Worm (Caenorhabditis elegans) whole organism, L2 larva: Measurements from ENCODE around the gene lin-40.

Experiments used
- C34F6.9 ChIP-seq: fragments of 150-350 bp; optimal IDR thresholded peaks from 2 replicates; lab custom pipeline; 2014; ENCODE audit warnings: missing biosample characterization, missing genetic modification characterization
- F13H6.1 ChIP-seq: sonication (generic microtip); optimal IDR thresholded peaks from 2 replicates; lab custom pipeline; 2016; ENCODE audit warnings: missing genetic modification characterization, missing compliant biosample characterization
- R02D3.7 ChIP-seq: fragments of 150-350 bp; optimal IDR thresholded peaks from 2 replicates; lab custom pipeline; 2014; ENCODE audit warnings: missing biosample characterization, missing genetic modification characterization
- Y55F3AM.14 ChIP-seq: fragments of 200-800 bp; sonication (Bioruptor generic); optimal IDR thresholded peaks from 2 replicates; lab custom pipeline; 2018; ENCODE audit warnings: mild to moderate bottlenecking, missing genetic modification characterization, missing compliant biosample characterization
- ZK546.5 ChIP-seq: sonication (generic microtip); optimal IDR thresholded peaks from 2 replicates; lab custom pipeline; 2017; ENCODE audit warnings: missing biosample characterization, missing genetic modification characterization
- ama-1 ChIP-seq: fragments of 150-350 bp; optimal IDR thresholded peaks from 2 replicates; lab custom pipeline; 2018; ENCODE audit warnings: inconsistent platforms
- blmp-1 ChIP-seq: sonication (generic microtip); optimal IDR thresholded peaks from 2 replicates; lab custom pipeline; 2017; ENCODE audit warnings: missing genetic modification characterization, mild to moderate bottlenecking, missing compliant biosample characterization, antibody characterized with exemption, moderate library complexity; ENCODE audit not compliant: insufficient read depth
- ceh-16 ChIP-seq: fragments of 150-350 bp; optimal IDR thresholded peaks from 2 replicates; lab custom pipeline; 2014; ENCODE audit warnings: missing biosample characterization, missing genetic modification characterization
- ceh-82 ChIP-seq: fragments of 150-350 bp; optimal IDR thresholded peaks from 2 replicates; lab custom pipeline; 2014; ENCODE audit warnings: missing biosample characterization, missing genetic modification characterization
- dmd-4 ChIP-seq: sonication (generic microtip); optimal IDR thresholded peaks from 2 replicates; lab custom pipeline; 2017; ENCODE audit warnings: missing biosample characterization, missing genetic modification characterization
- egl-27 ChIP-seq: sonication (generic microtip); optimal IDR thresholded peaks from 3 replicates; lab custom pipeline; 2017; ENCODE audit warnings: missing biosample characterization, missing genetic modification reagents, missing genetic modification characterization
- fos-1 ChIP-seq: fragments of 150-350 bp; optimal IDR thresholded peaks from 2 replicates; lab custom pipeline; 2014; ENCODE audit warnings: missing biosample characterization, missing genetic modification characterization
- gmeb-1 ChIP-seq: fragments of 150-350 bp; optimal IDR thresholded peaks from 2 replicates; lab custom pipeline; 2014; ENCODE audit warnings: missing biosample characterization, missing genetic modification characterization
- lin-11 ChIP-seq: fragments of 150-350 bp; sonication (generic microtip); optimal IDR thresholded peaks from 2 replicates; lab custom pipeline; 2014; ENCODE audit warnings: missing biosample characterization, missing genetic modification characterization, inconsistent platforms, mixed read lengths
- lin-13 ChIP-seq: fragments of 150-350 bp; optimal IDR thresholded peaks from 2 replicates; lab custom pipeline; 2014; ENCODE audit warnings: missing biosample characterization, missing genetic modification reagents, missing genetic modification characterization
- lin-39 ChIP-seq: fragments of 150-350 bp; optimal IDR thresholded peaks from 2 replicates; lab custom pipeline; 2014; ENCODE audit warnings: missing biosample characterization, missing genetic modification reagents, missing genetic modification characterization
- lsy-2 ChIP-seq, 2 experiments: fragments of 150-350 bp in 1 of 2; sonication (generic microtip) in 1 of 2; optimal IDR thresholded peaks; 2 replicates each; lab custom pipeline; 2014 to 2017; ENCODE audit warnings: missing biosample characterization in 2 of 2, missing genetic modification characterization in 2 of 2
- mab-5 ChIP-seq: fragments of 150-350 bp; optimal IDR thresholded peaks from 2 replicates; lab custom pipeline; 2014; ENCODE audit warnings: missing biosample characterization, missing genetic modification characterization
- mbf-1 ChIP-seq: sonication (generic microtip); optimal IDR thresholded peaks from 2 replicates; lab custom pipeline; 2017; ENCODE audit warnings: missing biosample characterization, missing genetic modification characterization
- mdl-1 ChIP-seq, 2 experiments: fragments of 150-350 bp in 1 of 2; sonication (generic microtip) in 1 of 2; optimal IDR thresholded peaks; 2 replicates each; lab custom pipeline; 2017; ENCODE audit warnings: missing biosample characterization in 2 of 2, missing genetic modification characterization in 2 of 2
- nhr-10 ChIP-seq: sonication (generic microtip); optimal IDR thresholded peaks from 2 replicates; lab custom pipeline; 2017; ENCODE audit warnings: missing biosample characterization, missing genetic modification characterization
- nhr-11 ChIP-seq: fragments of 150-350 bp; optimal IDR thresholded peaks from 2 replicates; lab custom pipeline; 2014; ENCODE audit warnings: missing biosample characterization, missing genetic modification characterization
- nhr-12 ChIP-seq: fragments of 150-350 bp; optimal IDR thresholded peaks from 2 replicates; lab custom pipeline; 2014; ENCODE audit warnings: missing biosample characterization, missing genetic modification characterization
- nhr-129 ChIP-seq: fragments of 150-350 bp; optimal IDR thresholded peaks from 2 replicates; lab custom pipeline; 2014; ENCODE audit warnings: missing biosample characterization, missing genetic modification characterization
- nhr-21 ChIP-seq: fragments of 150-350 bp; optimal IDR thresholded peaks from 2 replicates; lab custom pipeline; 2014; ENCODE audit warnings: missing biosample characterization, missing genetic modification characterization
- nhr-23 ChIP-seq: fragments of 150-350 bp; optimal IDR thresholded peaks from 2 replicates; lab custom pipeline; 2014; ENCODE audit warnings: missing biosample characterization, missing genetic modification reagents, missing genetic modification characterization
- nhr-25 ChIP-seq: fragments of 150-350 bp; sonication (generic microtip); optimal IDR thresholded peaks from 3 replicates; lab custom pipeline; 2014; ENCODE audit warnings: missing biosample characterization, missing genetic modification characterization
- nhr-6 ChIP-seq: fragments of 150-350 bp; optimal IDR thresholded peaks from 2 replicates; lab custom pipeline; 2014; ENCODE audit warnings: missing biosample characterization, missing genetic modification characterization
- nhr-77 ChIP-seq: fragments of 150-350 bp; optimal IDR thresholded peaks from 2 replicates; lab custom pipeline; 2014; ENCODE audit warnings: missing biosample characterization, missing genetic modification characterization
- peb-1 ChIP-seq: fragments of 150-350 bp; optimal IDR thresholded peaks from 2 replicates; lab custom pipeline; 2014; ENCODE audit warnings: missing biosample characterization, missing genetic modification characterization
- sem-4 ChIP-seq: fragments of 150-350 bp; optimal IDR thresholded peaks from 2 replicates; lab custom pipeline; 2014; ENCODE audit warnings: missing biosample characterization, missing genetic modification reagents, missing genetic modification characterization
- skn-1 ChIP-seq: sonication (generic microtip); optimal IDR thresholded peaks from 2 replicates; lab custom pipeline; 2017; ENCODE audit warnings: missing biosample characterization, missing genetic modification characterization
- sma-3 ChIP-seq: sonication (generic microtip); optimal IDR thresholded peaks from 2 replicates; lab custom pipeline; 2016; ENCODE audit warnings: missing genetic modification reagents, missing genetic modification characterization, missing compliant biosample characterization
- sma-9 ChIP-seq, 2 experiments: fragments of 150-350 bp in 1 of 2; sonication (generic microtip) in 1 of 2; optimal IDR thresholded peaks; 2 replicates each; lab custom pipeline; 2014 to 2016; ENCODE audit warnings: missing genetic modification characterization in 2 of 2, mild to moderate bottlenecking in 1 of 2, missing biosample characterization in 1 of 2, missing compliant biosample characterization in 1 of 2, missing genetic modification reagents in 1 of 2, moderate library complexity in 1 of 2
- snpc-4 ChIP-seq: fragments of 150-350 bp; optimal IDR thresholded peaks from 2 replicates; lab custom pipeline; 2014; ENCODE audit warnings: missing biosample characterization, missing genetic modification characterization
- unc-39 ChIP-seq: fragments of 150-350 bp; optimal IDR thresholded peaks from 2 replicates; lab custom pipeline; 2014; ENCODE audit warnings: missing biosample characterization, missing genetic modification characterization
- unc-55 ChIP-seq: fragments of 150-350 bp; sonication (generic microtip); optimal IDR thresholded peaks from 3 replicates; lab custom pipeline; 2014; ENCODE audit warnings: missing biosample characterization, missing genetic modification reagents, missing genetic modification characterization
- unc-62 ChIP-seq: fragments of 150-350 bp; optimal IDR thresholded peaks from 2 replicates; lab custom pipeline; 2014; ENCODE audit warnings: missing biosample characterization, missing genetic modification reagents, missing genetic modification characterization
- ztf-1 ChIP-seq: fragments of 200-800 bp; sonication (Bioruptor generic); conservative IDR thresholded peaks from 2 replicates; pipeline ENCODE4 v1.3.6; 2022; ENCODE audit warnings: missing genetic modification characterization, missing compliant biosample characterization
- ztf-11 ChIP-seq: sonication (generic microtip); optimal IDR thresholded peaks from 2 replicates; lab custom pipeline; 2017; ENCODE audit warnings: missing biosample characterization, missing genetic modification characterization

Gene lin-40

DNA sequence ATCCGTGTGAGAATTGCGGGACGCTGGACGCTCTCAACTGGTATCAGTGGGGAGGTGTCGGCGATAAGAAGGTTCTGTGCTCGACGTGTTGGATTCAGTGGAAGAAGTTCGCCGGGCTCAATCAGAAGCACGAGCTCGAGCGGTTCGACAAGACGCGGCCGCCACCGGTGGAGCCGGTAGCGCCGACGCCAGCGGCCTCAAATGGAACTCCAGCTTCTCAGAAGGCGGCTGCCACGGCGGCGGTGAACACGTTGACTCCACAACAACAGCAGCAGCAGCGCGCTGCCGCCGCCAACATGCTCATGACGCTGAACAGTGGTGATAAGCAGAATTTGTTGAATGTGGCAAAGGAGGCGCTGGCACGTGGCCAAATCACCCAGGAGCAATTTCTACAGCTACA is 2.1 kb downstream of the lin-40 start:
- TF ChIP-seq nhr-23 (tag; lab: Kevin White, UChicago) (no peak), lin-13 (GFP tag; lab: Kevin White, UChicago) (no peak), F13H6.1 (tag; lab: Kevin White, UChicago) (no peak), mdl-1 (tag; optimal IDR thresholded peaks at IDR 0.05; lab: Kevin White, UChicago) (no peak), R02D3.7 (tag; lab: Kevin White, UChicago) (no peak), peb-1 (tag; lab: Kevin White, UChicago) (no peak), ZK546.5 (tag; lab: Kevin White, UChicago) (no peak), mbf-1 (tag; lab: Kevin White, UChicago) (no peak), unc-39 (no peak), unc-62 (GFP tag; lab: Kevin White, UChicago) (no peak), sem-4 (tag; lab: Kevin White, UChicago) (no peak), blmp-1 (no peak), ama-1 (lab: Kevin White, UChicago) (no peak), snpc-4 (tag; lab: Kevin White, UChicago) (no peak), nhr-12 (no peak), fos-1 (tag; lab: Kevin White, UChicago) (no peak), skn-1 (tag; lab: Kevin White, UChicago) (no peak), dmd-4 (tag; lab: Kevin White, UChicago) (no peak), nhr-11 (tag; lab: Kevin White, UChicago) (no peak)

DNA sequence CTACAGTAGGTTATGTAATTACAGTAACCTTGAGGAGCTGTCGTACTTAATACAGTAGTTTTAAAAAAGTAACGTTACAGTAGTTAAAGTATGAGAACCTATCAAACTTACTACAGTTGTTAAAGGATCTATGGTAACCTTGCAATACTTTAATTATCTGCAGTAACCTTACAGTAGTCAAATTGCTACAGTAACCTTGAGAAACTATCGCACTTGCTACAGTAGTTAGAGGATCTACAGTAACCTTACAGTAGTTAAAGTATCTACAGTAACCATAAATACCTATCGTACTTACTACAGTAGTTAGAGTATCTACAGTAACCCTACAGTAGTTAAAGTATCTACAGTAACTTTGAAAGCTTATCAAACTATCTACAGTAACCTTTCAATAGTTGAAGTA is 6.8 kb downstream of the lin-40 start:
- no peak for TF ChIP-seq nhr-12
- TF ChIP-seq, all 48 proteins: peak for 0

DNA sequence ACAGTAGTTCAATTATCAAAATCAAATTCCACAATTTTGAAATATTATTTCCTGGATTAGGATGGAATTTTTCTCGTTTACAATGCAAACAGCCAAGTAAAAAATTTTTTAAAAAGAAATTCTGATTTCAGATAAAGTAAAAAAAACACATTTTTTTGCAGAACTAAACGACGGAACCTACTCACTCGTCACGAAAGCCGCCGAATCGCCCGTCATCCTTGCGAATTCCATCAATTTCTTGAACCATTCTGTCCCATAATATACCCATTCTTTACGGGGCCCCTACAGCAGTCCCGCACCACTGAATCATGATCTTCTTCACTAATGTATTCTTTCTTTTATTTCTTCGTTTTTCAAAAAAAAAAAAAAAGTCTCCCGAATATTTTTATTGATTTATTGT is 7.4 kb downstream of the lin-40 start:
- TF ChIP-seq ama-1 (lab: Kevin White, UChicago) (no peak), unc-55 (GFP tag; lab: Kevin White, UChicago) (peak; percentile 19)

DNA sequence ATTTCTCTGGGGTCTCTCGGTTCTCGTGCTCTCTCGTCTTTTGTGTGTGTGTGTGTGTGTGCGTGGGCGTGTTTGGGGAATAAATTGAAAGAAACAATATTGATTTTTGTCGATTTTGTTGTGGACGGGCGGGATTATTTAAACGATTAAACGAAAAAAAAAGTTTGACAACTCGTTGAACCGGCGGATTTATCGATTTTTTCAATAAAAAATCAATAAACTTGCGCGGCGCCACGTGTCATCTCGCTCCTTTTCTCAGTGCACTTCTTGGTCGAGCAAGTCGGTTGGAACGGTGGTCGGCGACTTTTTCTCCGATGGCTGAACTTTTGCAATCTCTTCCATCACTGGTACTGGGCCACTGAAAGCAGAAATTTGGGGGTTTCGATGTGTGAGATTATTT is 8.2 kb downstream of the lin-40 start:
- TF ChIP-seq mab-5 = no peak
- TF ChIP-seq ztf-11 (tag; lab: Kevin White, UChicago) = no peak
- TF ChIP-seq skn-1 (tag; lab: Kevin White, UChicago) = no peak
- no peak for TF ChIP-seq dmd-4 (tag; lab: Kevin White, UChicago)
- no peak for TF ChIP-seq nhr-25
- TF ChIP-seq mdl-1 (tag; optimal IDR thresholded peaks at IDR 0.05; lab: Kevin White, UChicago) = no peak
- TF ChIP-seq lsy-2 (tag; optimal IDR thresholded peaks at IDR 0.05; lab: Kevin White, UChicago) = no peak
- TF ChIP-seq snpc-4 (tag; lab: Kevin White, UChicago) = no peak
- TF ChIP-seq sma-9 (GFP tag; optimal IDR thresholded peaks at IDR 0.05; lab: Kevin White, UChicago) = no peak
- no peak for TF ChIP-seq sma-9 (tag; optimal IDR thresholded peaks at IDR 0.05; lab: Kevin White, UChicago)
- TF ChIP-seq nhr-129 = no peak
- no peak for TF ChIP-seq ceh-82
- no peak for TF ChIP-seq nhr-77 (tag; lab: Kevin White, UChicago)

DNA sequence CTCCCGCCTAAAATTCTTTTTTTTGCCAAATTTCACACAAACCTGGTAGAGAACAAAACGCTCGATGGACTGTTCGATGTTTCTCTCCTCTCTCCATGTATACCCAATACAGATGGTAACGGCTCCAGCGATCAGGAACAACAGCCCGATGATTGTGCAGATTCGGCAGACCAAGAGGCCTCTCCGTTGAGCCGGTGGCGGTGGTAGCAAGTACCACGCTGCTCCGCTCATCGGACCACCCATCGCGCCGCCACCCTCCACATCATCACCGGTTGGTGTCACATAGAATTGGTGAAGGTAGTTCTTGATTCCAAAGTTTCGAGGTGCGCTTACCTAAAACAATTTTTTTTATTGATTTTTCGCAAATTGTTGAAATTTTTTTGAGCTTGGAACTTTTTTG is 10.0 kb downstream of the lin-40 start:
- TF ChIP-seq ama-1 (lab: Kevin White, UChicago) (no peak), lin-39 (tag; lab: Kevin White, UChicago) (no peak), gmeb-1 (tag; lab: Kevin White, UChicago) (no peak), skn-1 (tag; lab: Kevin White, UChicago) (no peak), ceh-16 (tag; lab: Kevin White, UChicago) (no peak), ztf-1 (GFP tag; lab: Robert Waterston, UW) (no peak), egl-27 (tag; lab: Kevin White, UChicago) (no peak)
- TF ChIP-seq, all 48 proteins: peak for 0

DNA sequence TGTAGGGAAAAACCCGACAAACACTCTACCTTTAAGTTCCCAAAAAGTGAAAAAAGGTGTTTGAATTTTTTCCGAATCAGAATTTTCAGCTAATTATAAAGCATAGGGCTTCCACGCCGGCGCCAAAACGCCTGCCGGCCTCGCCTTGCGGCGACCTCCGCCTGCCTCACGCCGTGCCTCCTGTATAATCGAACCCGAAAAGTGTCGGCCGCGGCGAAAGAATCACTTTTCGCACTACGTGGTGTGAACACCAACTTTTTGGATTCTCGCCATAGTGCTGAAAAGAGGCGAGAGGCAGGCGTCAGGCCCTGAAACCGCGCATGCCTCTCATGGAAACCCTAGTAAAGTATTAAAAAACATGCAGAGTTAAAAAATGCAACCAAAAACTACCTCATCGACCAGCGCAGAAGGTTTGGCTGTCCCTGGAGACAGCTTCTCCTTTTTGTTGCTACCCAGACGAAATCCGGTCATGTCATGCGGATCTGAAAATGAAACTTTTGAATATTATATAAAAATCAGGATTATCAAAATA is 10.8 kb downstream of the lin-40 start, which contains the start of gene nrsn-1:
TSS of gene nrsn-1 (minus strand) at position 482 of the 532 bp plus-strand sequence.
- TF ChIP-seq nhr-6 = no peak
- no peak for TF ChIP-seq ceh-82
- no peak for TF ChIP-seq ztf-1 (GFP tag; lab: Robert Waterston, UW)
- no peak for TF ChIP-seq ama-1 (lab: Kevin White, UChicago)
- TF ChIP-seq unc-62 (GFP tag; lab: Kevin White, UChicago) = no peak
- TF ChIP-seq ZK546.5 (tag; lab: Kevin White, UChicago) = no peak
- no peak for TF ChIP-seq C34F6.9 (tag; lab: Kevin White, UChicago)
- TF ChIP-seq sma-3 = no peak
- no peak for TF ChIP-seq unc-55 (GFP tag; lab: Kevin White, UChicago)
- TF ChIP-seq Y55F3AM.14 (GFP tag; lab: Kevin White, UChicago) = no peak
- no peak for TF ChIP-seq nhr-10 (tag; lab: Kevin White, UChicago)
- TF ChIP-seq lin-11 (tag; lab: Kevin White, UChicago) = no peak
- no peak for TF ChIP-seq fos-1 (tag; lab: Kevin White, UChicago)
- no peak for TF ChIP-seq mab-5
- TF ChIP-seq blmp-1 = no peak
- no peak for TF ChIP-seq nhr-21 (tag; lab: Kevin White, UChicago)
